Worm (Caenorhabditis elegans) whole organism, L4 larva: ENCODE data around the gene Y49F6B.13.

Experiments used
- Y105C5A.15 ChIP-seq: fragments of 200-800 bp; sonication (Bioruptor generic); IDR thresholded peaks from 2 replicates; pipeline ENCODE4 v1.3.6; 2022; ENCODE audit warnings: missing genetic modification characterization, missing compliant biosample characterization
- ZK337.2 ChIP-seq: fragments of 200-800 bp; sonication (Bioruptor generic); IDR thresholded peaks from 2 replicates; pipeline ENCODE4 v1.3.6; 2022; ENCODE audit warnings: missing genetic modification reagents, missing genetic modification characterization, missing compliant biosample characterization
- ZK546.5 ChIP-seq, 2 experiments: sonication (generic microtip); optimal IDR thresholded peaks; 2 replicates each; lab custom pipeline; 2017; ENCODE audit warnings: missing biosample characterization in 2 of 2, missing genetic modification characterization in 2 of 2
- aha-1 ChIP-seq: fragments of 150-350 bp; peaks from one replicate; lab custom pipeline; 2014; ENCODE audit warnings: missing biosample characterization, missing genetic modification characterization
- aly-2 ChIP-seq: sonication (generic microtip); optimal IDR thresholded peaks from 2 replicates; lab custom pipeline; 2018; ENCODE audit warnings: missing biosample characterization, missing genetic modification characterization
- ama-1 ChIP-seq: fragments of 150-350 bp; optimal IDR thresholded peaks from 2 replicates; lab custom pipeline; 2014; ENCODE audit warnings: inconsistent platforms, mixed read lengths
- ceh-32 ChIP-seq: sonication (generic microtip); optimal IDR thresholded peaks from 2 replicates; lab custom pipeline; 2016; ENCODE audit warnings: mild to moderate bottlenecking, missing genetic modification characterization, missing compliant biosample characterization; ENCODE audit not compliant: poor library complexity
- ceh-82 ChIP-seq: sonication (generic microtip); optimal IDR thresholded peaks from 2 replicates; lab custom pipeline; 2017; ENCODE audit warnings: missing biosample characterization, missing genetic modification characterization
- ctbp-1 ChIP-seq: fragments of 200-800 bp; sonication (Bioruptor generic); IDR thresholded peaks from 2 replicates; pipeline ENCODE4 v1.3.6; 2022; ENCODE audit warnings: missing genetic modification reagents, missing genetic modification characterization, missing compliant biosample characterization
- daf-16 ChIP-seq, 3 experiments: sonication (generic microtip); optimal IDR thresholded peaks; 2 replicates each; lab custom pipeline; 2016 to 2017; ENCODE audit warnings: missing genetic modification characterization in 3 of 3, missing genetic modification reagents in 3 of 3, mild to moderate bottlenecking in 2 of 3, missing compliant biosample characterization in 2 of 3, missing biosample characterization in 1 of 3, moderate library complexity in 1 of 3
- dmd-6 ChIP-seq: fragments of 200-800 bp; sonication (Bioruptor generic); IDR thresholded peaks from 2 replicates; pipeline ENCODE4 v1.3.6; 2022; ENCODE audit warnings: missing genetic modification reagents, missing genetic modification characterization, missing compliant biosample characterization
- egl-43 ChIP-seq: fragments of 200-800 bp; sonication (Bioruptor generic); IDR thresholded peaks from 2 replicates; pipeline ENCODE4 v1.3.6; 2022; ENCODE audit warnings: missing genetic modification reagents, missing genetic modification characterization, missing compliant biosample characterization
- gei-8 ChIP-seq: fragments of 200-800 bp; sonication (Bioruptor generic); optimal IDR thresholded peaks from 2 replicates; lab custom pipeline; 2018; ENCODE audit warnings: mild to moderate bottlenecking, missing genetic modification characterization, missing compliant biosample characterization
- hif-1 ChIP-seq, 2 experiments: sonication (generic microtip); optimal IDR thresholded peaks; 2 replicates each; lab custom pipeline; 2016 to 2017; ENCODE audit warnings: missing compliant biosample characterization in 2 of 2, missing genetic modification characterization in 2 of 2, missing genetic modification reagents in 2 of 2, missing genotype in 2 of 2, mild to moderate bottlenecking in 1 of 2
- hlh-11 ChIP-seq: fragments of 200-800 bp; sonication (Bioruptor generic); optimal IDR thresholded peaks from 2 replicates; lab custom pipeline; 2018; ENCODE audit warnings: mild to moderate bottlenecking, missing genetic modification characterization, missing compliant biosample characterization
- hlh-30 ChIP-seq: sonication (generic microtip); optimal IDR thresholded peaks from 2 replicates; lab custom pipeline; 2017; ENCODE audit warnings: antibody characterized with exemption, mild to moderate bottlenecking, missing genetic modification characterization, missing compliant biosample characterization; ENCODE audit not compliant: insufficient read depth
- hmg-1.1 ChIP-seq: fragments of 200-800 bp; sonication (Bioruptor generic); IDR thresholded peaks from 2 replicates; pipeline ENCODE4 v1.3.6; 2022; ENCODE audit warnings: missing genetic modification reagents, missing genetic modification characterization, missing compliant biosample characterization
- lir-3 ChIP-seq: sonication (generic microtip); optimal IDR thresholded peaks from 2 replicates; lab custom pipeline; 2016; ENCODE audit warnings: mild to moderate bottlenecking, missing genetic modification characterization, missing compliant biosample characterization
- lsy-2 ChIP-seq, 2 experiments: fragments of 150-350 bp in 1 of 2; sonication (generic microtip) in 1 of 2; optimal IDR thresholded peaks; 2 replicates each; lab custom pipeline; 2014 to 2017; ENCODE audit warnings: missing biosample characterization in 2 of 2, missing genetic modification characterization in 2 of 2
- madf-9 ChIP-seq: fragments of 200-800 bp; sonication (Bioruptor generic); conservative IDR thresholded peaks from 2 replicates; pipeline ENCODE4 v1.3.6; 2022; ENCODE audit warnings: missing genetic modification reagents, missing genetic modification characterization, missing compliant biosample characterization
- mdl-1 ChIP-seq, 2 experiments: fragments of 150-350 bp in 1 of 2; sonication (generic microtip) in 1 of 2; optimal IDR thresholded peaks; 2 replicates each; lab custom pipeline; 2014 to 2017; ENCODE audit warnings: missing biosample characterization in 2 of 2, missing genetic modification characterization in 2 of 2
- mep-1 ChIP-seq: fragments of 150-350 bp; sonication (generic microtip); optimal IDR thresholded peaks from 3 replicates; lab custom pipeline; 2014; ENCODE audit warnings: missing biosample characterization, missing genetic modification characterization
- mes-2 ChIP-seq: sonication (generic microtip); optimal IDR thresholded peaks from 2 replicates; lab custom pipeline; 2016; ENCODE audit warnings: missing genotype, mild to moderate bottlenecking, missing genetic modification characterization, missing compliant biosample characterization; ENCODE audit not compliant: poor library complexity, severe bottlenecking
- mxl-3 ChIP-seq: fragments of 200-800 bp; sonication (Bioruptor generic); optimal IDR thresholded peaks from 2 replicates; lab custom pipeline; 2018; ENCODE audit warnings: mild to moderate bottlenecking, missing genetic modification characterization, missing compliant biosample characterization
- nhr-11 ChIP-seq: fragments of 150-350 bp; optimal IDR thresholded peaks from 2 replicates; lab custom pipeline; 2014; ENCODE audit warnings: missing biosample characterization, missing genetic modification characterization
- nhr-25 ChIP-seq: sonication (generic microtip); optimal IDR thresholded peaks from 2 replicates; lab custom pipeline; 2017; ENCODE audit warnings: missing genetic modification characterization, mild to moderate bottlenecking, missing compliant biosample characterization, antibody characterized with exemption, moderate library complexity, borderline replicate concordance; ENCODE audit not compliant: insufficient read depth
- nhr-28 ChIP-seq: fragments of 150-350 bp; optimal IDR thresholded peaks from 2 replicates; lab custom pipeline; 2014; ENCODE audit warnings: missing biosample characterization, missing genetic modification characterization
- nhr-41 ChIP-seq: fragments of 200-800 bp; sonication (Bioruptor generic); IDR thresholded peaks from 2 replicates; pipeline ENCODE4 v1.3.6; 2022; ENCODE audit warnings: missing genetic modification reagents, missing genetic modification characterization, missing compliant biosample characterization
- nhr-42 ChIP-seq: fragments of 200-800 bp; sonication (Bioruptor generic); IDR thresholded peaks from 2 replicates; pipeline ENCODE4 v1.3.6; 2022; ENCODE audit warnings: missing genetic modification characterization, missing compliant biosample characterization
- nhr-77 ChIP-seq: fragments of 150-350 bp; optimal IDR thresholded peaks from 2 replicates; lab custom pipeline; 2014; ENCODE audit warnings: missing biosample characterization, missing genetic modification characterization
- pqm-1 ChIP-seq: sonication (generic microtip); optimal IDR thresholded peaks from 2 replicates; lab custom pipeline; 2017; ENCODE audit warnings: missing biosample characterization, missing genetic modification characterization
- rbr-2 ChIP-seq: sonication (generic microtip); optimal IDR thresholded peaks from 2 replicates; lab custom pipeline; 2016; ENCODE audit warnings: missing genotype, missing genetic modification characterization, missing compliant biosample characterization
- sdz-12 ChIP-seq: fragments of 200-800 bp; sonication (Bioruptor generic); optimal IDR thresholded peaks from 2 replicates; lab custom pipeline; 2018; ENCODE audit warnings: mild to moderate bottlenecking, missing genetic modification characterization, missing compliant biosample characterization
- set-16 ChIP-seq: fragments of 200-800 bp; sonication (Bioruptor generic); IDR thresholded peaks from 2 replicates; pipeline ENCODE4 v1.3.6; 2022; ENCODE audit warnings: missing genetic modification reagents, missing genetic modification characterization, missing compliant biosample characterization
- snpc-4 ChIP-seq: fragments of 150-350 bp; optimal IDR thresholded peaks from 2 replicates; lab custom pipeline; 2014; ENCODE audit warnings: missing biosample characterization, missing genetic modification characterization
- tag-97 ChIP-seq: fragments of 200-800 bp; sonication (Bioruptor generic); IDR thresholded peaks from 2 replicates; pipeline ENCODE4 v1.3.6; 2022; ENCODE audit warnings: missing genetic modification characterization, missing compliant biosample characterization
- unc-62 ChIP-seq, 3 experiments: fragments of 150-350 bp in 1 of 3; sonication (generic microtip); optimal IDR thresholded peaks in 2 of 3; peaks in 1 of 3; 1 replicate in 1 of 3; 2 replicates in 2 of 3; lab custom pipeline; 2014 to 2017; ENCODE audit warnings: missing biosample characterization in 3 of 3, missing genetic modification characterization in 3 of 3, missing genetic modification reagents in 3 of 3, missing genotype in 1 of 3
- zag-1 ChIP-seq: fragments of 150-350 bp; optimal IDR thresholded peaks from 2 replicates; lab custom pipeline; 2014; ENCODE audit warnings: missing biosample characterization, missing genetic modification characterization
- zfp-3 ChIP-seq: fragments of 200-800 bp; sonication (Bioruptor generic); conservative IDR thresholded peaks from 2 replicates; pipeline ENCODE4 v1.3.6; 2022; ENCODE audit warnings: missing genetic modification reagents, missing genetic modification characterization, missing compliant biosample characterization

Y49F6B.13 gene

ce11 chrII:3434893-3435503 is 36.5 kb downstream of the Y49F6B.13 start:
- no peak for TF ChIP-seq ama-1 (lab: Kevin White, UChicago)
- peak; percentile 16 for TF ChIP-seq snpc-4 (tag; lab: Kevin White, UChicago)
- TF ChIP-seq nhr-25 (tag; lab: Kevin White, UChicago): peak; percentile 16
- peak; percentile 55 for TF ChIP-seq dmd-6 (GFP tag; lab: Robert Waterston, UW)
- peak; percentile 34 for TF ChIP-seq nhr-28 (tag; lab: Kevin White, UChicago)
- TF ChIP-seq unc-62 (GFP tag; optimal IDR thresholded peaks at IDR 0.05 in 1 of 2; lab: Kevin White, UChicago): peak in 1 of 2 experiments; percentile 30
- TF ChIP-seq unc-62 (tag; optimal IDR thresholded peaks at IDR 0.05; lab: Kevin White, UChicago): no peak
- TF ChIP-seq, all 104 proteins: peak for 5

ce11 chrII:3429400-3429799 is 42.1 kb downstream of the Y49F6B.13 start, which contains the start of gene C16C8.18:
C16C8.18 (plus strand) TSS chrII:3429700.
- TF ChIP-seq mxl-3: no peak
- TF ChIP-seq nhr-41 (GFP tag; lab: Robert Waterston, UW): no peak
- no peak for TF ChIP-seq nhr-28 (tag; lab: Kevin White, UChicago)
- no peak for TF ChIP-seq ZK546.5 (tag; optimal IDR thresholded peaks at IDR 0.05; lab: Kevin White, UChicago)
- TF ChIP-seq aly-2: no peak
- TF ChIP-seq gei-8 (GFP tag; lab: Kevin White, UChicago): no peak
- no peak for TF ChIP-seq ceh-32 (tag; lab: Kevin White, UChicago)
- no peak for TF ChIP-seq lir-3 (tag; lab: Kevin White, UChicago)
- no peak for TF ChIP-seq nhr-77
- no peak for TF ChIP-seq Y105C5A.15 (GFP tag; lab: Robert Waterston, UW)
- no peak for TF ChIP-seq nhr-42 (GFP tag; lab: Robert Waterston, UW)
- TF ChIP-seq set-16 (GFP tag; lab: Robert Waterston, UW): no peak
- no peak for TF ChIP-seq ZK337.2 (GFP tag; lab: Robert Waterston, UW)
- no peak for TF ChIP-seq nhr-11
- TF ChIP-seq pqm-1 (tag; lab: Kevin White, UChicago): no peak
- no peak for TF ChIP-seq madf-9 (GFP tag; lab: Robert Waterston, UW)
- TF ChIP-seq sdz-12 (GFP tag; lab: Kevin White, UChicago): no peak
- TF ChIP-seq tag-97 (GFP tag; lab: Robert Waterston, UW): no peak
- no peak for TF ChIP-seq mes-2 (tag; lab: Kevin White, UChicago)

ce11 chrII:3428158-3428704 is 43.3 kb downstream of the Y49F6B.13 start:
- TF ChIP-seq hlh-11 (peak; percentile 1), ctbp-1 (GFP tag; lab: Robert Waterston, UW) (0 out of 2 replicates have a peak, but pooled peaks have one; percentile 33), zfp-3 (GFP tag; lab: Robert Waterston, UW) (no peak), egl-43 (GFP tag; lab: Robert Waterston, UW) (0 out of 2 replicates have a peak, but pooled peaks have one; percentile 20), rbr-2 (peak; percentile 41), ceh-82 (tag; lab: Kevin White, UChicago) (no peak), hlh-30 (tag; lab: Kevin White, UChicago) (peak; percentile 69), zag-1 (no peak), mep-1 (tag; lab: Kevin White, UChicago) (peak; percentile 46), set-16 (GFP tag; lab: Robert Waterston, UW) (peak; percentile 82), lsy-2 (tag; optimal IDR thresholded peaks at IDR 0.05; lab: Kevin White, UChicago) (peak in 1 of 2 experiments; percentile 29), hmg-1.1 (peak; percentile 71), mdl-1 (tag; optimal IDR thresholded peaks at IDR 0.05; lab: Kevin White, UChicago) (peak in 1 of 2 experiments; percentile 47), daf-16 (GFP tag; optimal IDR thresholded peaks at IDR 0.05; lab: Kevin White, UChicago) (no peak), daf-16 (tag; optimal IDR thresholded peaks at IDR 0.05; lab: Kevin White, UChicago) (no peak), aha-1 (tag; lab: Kevin White, UChicago) (peak; percentile 93), hif-1 (tag; optimal IDR thresholded peaks at IDR 0.05; lab: Kevin White, UChicago) (peak in 1 of 2 experiments; percentile 18)
